Worm (Caenorhabditis elegans) whole organism, L4 larva: Measurements from ENCODE around the gene ddx-17.

Experiments used
- T26A8.4 ChIP-seq: fragments of 200-800 bp; sonication (Bioruptor generic); IDR thresholded peaks from 2 replicates; pipeline ENCODE4 v1.3.6; 2022; ENCODE audit warnings: missing genetic modification characterization, missing compliant biosample characterization
- ZK337.2 ChIP-seq: fragments of 200-800 bp; sonication (Bioruptor generic); IDR thresholded peaks from 2 replicates; pipeline ENCODE4 v1.3.6; 2022; ENCODE audit warnings: missing genetic modification reagents, missing genetic modification characterization, missing compliant biosample characterization
- aha-1 ChIP-seq: fragments of 150-350 bp; peaks from one replicate; lab custom pipeline; 2014; ENCODE audit warnings: missing biosample characterization, missing genetic modification characterization
- arid-1 ChIP-seq: fragments of 200-800 bp; sonication (Bioruptor generic); conservative IDR thresholded peaks from 2 replicates; pipeline ENCODE4 v1.3.6; 2022; ENCODE audit warnings: missing genetic modification reagents, missing genetic modification characterization, missing compliant biosample characterization
- attf-4 ChIP-seq: sonication (generic microtip); optimal IDR thresholded peaks from 3 replicates; lab custom pipeline; 2017; ENCODE audit warnings: missing biosample characterization, missing genetic modification characterization
- ceh-44 ChIP-seq: fragments of 200-800 bp; sonication (Bioruptor generic); IDR thresholded peaks from 2 replicates; pipeline ENCODE4 v1.3.6; 2022; ENCODE audit warnings: missing genetic modification reagents, missing genetic modification characterization, missing compliant biosample characterization
- ces-1 ChIP-seq: fragments of 150-350 bp; sonication (generic microtip); optimal IDR thresholded peaks from 4 replicates; lab custom pipeline; 2014; ENCODE audit warnings: missing biosample characterization, missing genetic modification reagents, missing genetic modification characterization
- daf-12 ChIP-seq: fragments of 150-350 bp; optimal IDR thresholded peaks from 2 replicates; lab custom pipeline; 2014; ENCODE audit warnings: missing biosample characterization, missing genetic modification reagents, missing genetic modification characterization
- dmd-9 ChIP-seq: fragments of 200-800 bp; sonication (Bioruptor generic); IDR thresholded peaks from 2 replicates; pipeline ENCODE4 v1.3.6; 2022; ENCODE audit warnings: missing genetic modification reagents, missing genetic modification characterization, missing compliant biosample characterization
- egl-27 ChIP-seq: sonication (generic microtip); optimal IDR thresholded peaks from 3 replicates; lab custom pipeline; 2017; ENCODE audit warnings: missing biosample characterization, missing genetic modification reagents, missing genetic modification characterization
- lim-7 ChIP-seq: fragments of 200-800 bp; sonication (Bioruptor generic); IDR thresholded peaks from 2 replicates; pipeline ENCODE4 v1.3.6; 2022; ENCODE audit warnings: missing genetic modification characterization, missing compliant biosample characterization
- lir-3 ChIP-seq: sonication (generic microtip); optimal IDR thresholded peaks from 2 replicates; lab custom pipeline; 2016; ENCODE audit warnings: mild to moderate bottlenecking, missing genetic modification characterization, missing compliant biosample characterization
- mdl-1 ChIP-seq, 2 experiments: fragments of 150-350 bp in 1 of 2; sonication (generic microtip) in 1 of 2; optimal IDR thresholded peaks; 2 replicates each; lab custom pipeline; 2014 to 2017; ENCODE audit warnings: missing biosample characterization in 2 of 2, missing genetic modification characterization in 2 of 2
- nhr-10 ChIP-seq: fragments of 150-350 bp; optimal IDR thresholded peaks from 2 replicates; lab custom pipeline; 2014; ENCODE audit warnings: missing biosample characterization, missing genetic modification characterization
- nhr-25 ChIP-seq: sonication (generic microtip); optimal IDR thresholded peaks from 2 replicates; lab custom pipeline; 2017; ENCODE audit warnings: missing genetic modification characterization, mild to moderate bottlenecking, missing compliant biosample characterization, antibody characterized with exemption, moderate library complexity, borderline replicate concordance; ENCODE audit not compliant: insufficient read depth
- nhr-76 ChIP-seq: fragments of 150-350 bp; optimal IDR thresholded peaks from 2 replicates; lab custom pipeline; 2014; ENCODE audit warnings: missing biosample characterization, missing genetic modification characterization
- php-3 ChIP-seq: fragments of 200-800 bp; sonication (Bioruptor generic); IDR thresholded peaks from 2 replicates; pipeline ENCODE4 v1.3.6; 2022; ENCODE audit warnings: missing genetic modification reagents, missing genetic modification characterization, missing compliant biosample characterization
- rbr-2 ChIP-seq: sonication (generic microtip); optimal IDR thresholded peaks from 2 replicates; lab custom pipeline; 2016; ENCODE audit warnings: missing genotype, missing genetic modification characterization, missing compliant biosample characterization
- set-16 ChIP-seq: fragments of 200-800 bp; sonication (Bioruptor generic); IDR thresholded peaks from 2 replicates; pipeline ENCODE4 v1.3.6; 2022; ENCODE audit warnings: missing genetic modification reagents, missing genetic modification characterization, missing compliant biosample characterization
- skn-1 ChIP-seq: fragments of 150-350 bp; optimal IDR thresholded peaks from 2 replicates; lab custom pipeline; 2014; ENCODE audit warnings: missing biosample characterization, missing genetic modification characterization
- spr-1 ChIP-seq: sonication (generic microtip); optimal IDR thresholded peaks from 2 replicates; lab custom pipeline; 2016; ENCODE audit warnings: mild to moderate bottlenecking, missing genetic modification characterization, missing compliant biosample characterization
- unc-39 ChIP-seq: sonication (generic microtip); optimal IDR thresholded peaks from 2 replicates; lab custom pipeline; 2017; ENCODE audit warnings: missing biosample characterization, missing genetic modification characterization
- unc-62 ChIP-seq, 3 experiments: fragments of 150-350 bp in 1 of 3; sonication (generic microtip); optimal IDR thresholded peaks in 2 of 3; peaks in 1 of 3; 1 replicate in 1 of 3; 2 replicates in 2 of 3; lab custom pipeline; 2014 to 2017; ENCODE audit warnings: missing biosample characterization in 3 of 3, missing genetic modification characterization in 3 of 3, missing genetic modification reagents in 3 of 3, missing genotype in 1 of 3
- zag-1 ChIP-seq: fragments of 150-350 bp; optimal IDR thresholded peaks from 2 replicates; lab custom pipeline; 2014; ENCODE audit warnings: missing biosample characterization, missing genetic modification characterization
- zfp-2 ChIP-seq: sonication (generic microtip); optimal IDR thresholded peaks from 2 replicates; lab custom pipeline; 2016; ENCODE audit warnings: mild to moderate bottlenecking, missing genetic modification characterization, missing compliant biosample characterization
- zfp-3 ChIP-seq: fragments of 200-800 bp; sonication (Bioruptor generic); conservative IDR thresholded peaks from 2 replicates; pipeline ENCODE4 v1.3.6; 2022; ENCODE audit warnings: missing genetic modification reagents, missing genetic modification characterization, missing compliant biosample characterization
- zip-2 ChIP-seq: fragments of 150-350 bp; optimal IDR thresholded peaks from 2 replicates; lab custom pipeline; 2014; ENCODE audit warnings: missing biosample characterization, missing genetic modification characterization

ddx-17 gene

ce11 chrV:13961927-13962419 lies 49.9 kb downstream of the ddx-17 start, which contains the start of the genes algn-13 and R10D12.13 (continued):
- no peak for TF ChIP-seq zag-1 (tag; lab: Kevin White, UChicago)
- no peak for TF ChIP-seq zfp-2 (tag; lab: Kevin White, UChicago)
- peak; percentile 58; the same call in 1 of the 2 replicates for TF ChIP-seq T26A8.4 (GFP tag; lab: Robert Waterston, UW)
- no peak for TF ChIP-seq egl-27 (tag; lab: Kevin White, UChicago)
- TF ChIP-seq attf-4 (tag; lab: Kevin White, UChicago): no peak
- no peak for TF ChIP-seq lir-3
- no peak for TF ChIP-seq lim-7 (GFP tag; lab: Robert Waterston, UW)
- no peak for TF ChIP-seq skn-1 (tag; lab: Kevin White, UChicago)
- peak; percentile 41 for TF ChIP-seq spr-1 (tag; lab: Kevin White, UChicago)
- no peak for TF ChIP-seq mdl-1 (tag; optimal IDR thresholded peaks at IDR 0.05; lab: Kevin White, UChicago)
- TF ChIP-seq rbr-2 (tag; lab: Kevin White, UChicago): peak; percentile 32
- TF ChIP-seq nhr-25: no peak
- TF ChIP-seq daf-12 (tag; lab: Kevin White, UChicago): no peak
- no peak for TF ChIP-seq unc-62 (GFP tag; optimal IDR thresholded peaks at IDR 0.05 in 1 of 2; lab: Kevin White, UChicago)
- no peak for TF ChIP-seq unc-62 (tag; optimal IDR thresholded peaks at IDR 0.05; lab: Kevin White, UChicago)
- TF ChIP-seq aha-1: peak; percentile 81
- no peak for TF ChIP-seq nhr-10
- TF ChIP-seq ceh-44 (GFP tag; lab: Robert Waterston, UW): no peak
- no peak for TF ChIP-seq dmd-9 (GFP tag; lab: Robert Waterston, UW)
- peak; percentile 56; the same call in 1 of the 2 replicates for TF ChIP-seq arid-1 (GFP tag; lab: Robert Waterston, UW)
- TF ChIP-seq php-3 (GFP tag; lab: Robert Waterston, UW): no peak
- no peak for TF ChIP-seq unc-39 (tag; lab: Kevin White, UChicago)
- no peak for TF ChIP-seq zfp-3 (GFP tag; lab: Robert Waterston, UW)
- TF ChIP-seq set-16 (GFP tag; lab: Robert Waterston, UW): no peak
- peak; percentile 5 for TF ChIP-seq ces-1
- TF ChIP-seq ZK337.2 (GFP tag; lab: Robert Waterston, UW): no peak
- no peak for TF ChIP-seq zip-2 (tag; lab: Kevin White, UChicago)

- TF ChIP-seq nhr-76 (tag; lab: Kevin White, UChicago): no peak
- TF ChIP-seq, all 104 proteins: peak for 0
These were observed 50.9 kb downstream of the ddx-17 start, which contains the start of gene srh-24 for ce11 chrV:13960916-13961315. Gene srh-24 (minus strand): TSS chrV:13961016.
